Worm (Caenorhabditis elegans) whole organism, L4 larva: ENCODE data around the gene T07A9.12.

ENCODE experiments used
- F10B5.3 ChIP-seq: sonication (generic microtip); optimal IDR thresholded peaks from 2 replicates; lab custom pipeline; 2016; ENCODE audit warnings: mild to moderate bottlenecking, missing genetic modification characterization, missing compliant biosample characterization
- F26F4.8 ChIP-seq: fragments of 200-800 bp; sonication (Bioruptor generic); conservative IDR thresholded peaks from 2 replicates; pipeline ENCODE4 v1.3.6; 2022; ENCODE audit warnings: missing genetic modification characterization, missing compliant biosample characterization
- arid-1 ChIP-seq: fragments of 200-800 bp; sonication (Bioruptor generic); conservative IDR thresholded peaks from 2 replicates; pipeline ENCODE4 v1.3.6; 2022; ENCODE audit warnings: missing genetic modification reagents, missing genetic modification characterization, missing compliant biosample characterization
- lin-15B ChIP-seq: fragments of 150-350 bp; sonication (generic microtip); optimal IDR thresholded peaks from 3 replicates; lab custom pipeline; 2014; ENCODE audit warnings: missing biosample characterization, missing genetic modification characterization
- lsy-2 ChIP-seq, 2 experiments: fragments of 150-350 bp in 1 of 2; sonication (generic microtip) in 1 of 2; optimal IDR thresholded peaks; 2 replicates each; lab custom pipeline; 2014 to 2017; ENCODE audit warnings: missing biosample characterization in 2 of 2, missing genetic modification characterization in 2 of 2
- mes-2 ChIP-seq: sonication (generic microtip); optimal IDR thresholded peaks from 2 replicates; lab custom pipeline; 2016; ENCODE audit warnings: missing genotype, mild to moderate bottlenecking, missing genetic modification characterization, missing compliant biosample characterization; ENCODE audit not compliant: poor library complexity, severe bottlenecking
- snpc-4 ChIP-seq: fragments of 150-350 bp; optimal IDR thresholded peaks from 2 replicates; lab custom pipeline; 2014; ENCODE audit warnings: missing biosample characterization, missing genetic modification characterization
- unc-39 ChIP-seq: sonication (generic microtip); optimal IDR thresholded peaks from 2 replicates; lab custom pipeline; 2017; ENCODE audit warnings: missing biosample characterization, missing genetic modification characterization

ce11 chrIV:445377-445776 lies 34.7 kb downstream of the T07A9.12 start, which contains the start of gene dpm-1:
- TF ChIP-seq F10B5.3 (tag; lab: Kevin White, UChicago): no peak
- no peak for TF ChIP-seq snpc-4 (tag; lab: Kevin White, UChicago)
- TF ChIP-seq F26F4.8: no peak
- TF ChIP-seq lin-15B (tag; lab: Kevin White, UChicago): no peak
- TF ChIP-seq mes-2: no peak
- no peak for TF ChIP-seq lsy-2 (tag; optimal IDR thresholded peaks at IDR 0.05; lab: Kevin White, UChicago)
- TF ChIP-seq arid-1 (GFP tag; lab: Robert Waterston, UW): no peak
- TF ChIP-seq unc-39: no peak
